Fruit fly (Drosophila melanogaster) whole organism, adult: ENCODE data around the gene CG43062.

Source experiments
- CG11617 ChIP-seq: fragments of 200-800 bp; sonication (Bioruptor generic); optimal IDR thresholded peaks from 2 replicates; lab custom pipeline; 2017; ENCODE audit warnings: mild to moderate bottlenecking, missing biosample characterization, missing genetic modification reagents, missing genetic modification characterization
- CG12768 ChIP-seq: fragments of 200-800 bp; sonication (Bioruptor generic); optimal IDR thresholded peaks from 2 replicates; lab custom pipeline; 2017; ENCODE audit warnings: missing biosample characterization, missing genetic modification characterization, mild to moderate bottlenecking, moderate library complexity, missing genetic modification reagents
- CG14711 ChIP-seq: fragments of 200-800 bp; sonication (Bioruptor generic); optimal IDR thresholded peaks from 2 replicates; lab custom pipeline; 2018; ENCODE audit warnings: missing biosample characterization, mild to moderate bottlenecking, missing genetic modification characterization, moderate library complexity
- CG1620 ChIP-seq: fragments of 200-800 bp; sonication (Bioruptor generic); optimal IDR thresholded peaks from 2 replicates; lab custom pipeline; 2016; ENCODE audit warnings: missing biosample characterization, missing genetic modification characterization
- CG33017 ChIP-seq: fragments of 200-800 bp; sonication (Bioruptor generic); optimal IDR thresholded peaks from 2 replicates; lab custom pipeline; 2018; ENCODE audit warnings: missing biosample characterization, mild to moderate bottlenecking, missing genetic modification characterization, moderate library complexity
- CG5204 ChIP-seq: fragments of 200-800 bp; sonication (Bioruptor generic); optimal IDR thresholded peaks from 2 replicates; lab custom pipeline; 2016; ENCODE audit warnings: missing biosample characterization, missing genetic modification characterization
- CG7045 ChIP-seq: fragments of 200-800 bp; sonication (Bioruptor generic); optimal IDR thresholded peaks from 2 replicates; lab custom pipeline; 2017; ENCODE audit warnings: missing biosample characterization, mild to moderate bottlenecking, missing genetic modification characterization
- CG7101 ChIP-seq: fragments of 200-800 bp; sonication (Bioruptor generic); optimal IDR thresholded peaks from 2 replicates; lab custom pipeline; 2018; ENCODE audit warnings: missing biosample characterization, mild to moderate bottlenecking, missing genetic modification characterization, moderate library complexity
- Clk ChIP-seq: fragments of 200-800 bp; sonication (Bioruptor generic); optimal IDR thresholded peaks from 2 replicates; lab custom pipeline; 2017; ENCODE audit warnings: missing biosample characterization, missing genetic modification characterization
- Crg-1 ChIP-seq: fragments of 200-800 bp; sonication (Bioruptor generic); optimal IDR thresholded peaks from 2 replicates; lab custom pipeline; 2016; ENCODE audit warnings: missing biosample characterization, missing genetic modification characterization
- Hr96 ChIP-seq: fragments of 200-800 bp; sonication (Bioruptor generic); optimal IDR thresholded peaks from 2 replicates; lab custom pipeline; 2016; ENCODE audit warnings: missing biosample characterization, missing genetic modification characterization
- Mnt ChIP-seq: fragments of 200-800 bp; sonication (Bioruptor generic); optimal IDR thresholded peaks from 2 replicates; lab custom pipeline; 2016; ENCODE audit warnings: missing biosample characterization, mild to moderate bottlenecking, missing genetic modification characterization
- bab1 ChIP-seq: fragments of 200-800 bp; sonication (Bioruptor generic); optimal IDR thresholded peaks from 3 replicates; lab custom pipeline; 2019; ENCODE audit warnings: missing biosample characterization, mild to moderate bottlenecking, missing genetic modification characterization, moderate library complexity
- cic ChIP-seq: fragments of 200-800 bp; sonication (Bioruptor generic); optimal IDR thresholded peaks from 2 replicates; lab custom pipeline; 2017; ENCODE audit warnings: missing biosample characterization, mild to moderate bottlenecking, missing genetic modification characterization, moderate library complexity
- cnc ChIP-seq, 2 experiments: fragments of >200 bp; optimal IDR thresholded peaks; 2 replicates each; lab custom pipeline; 2017
- kay ChIP-seq: fragments of 200-800 bp; sonication (Bioruptor generic); peaks from one replicate; lab custom pipeline; 2016; ENCODE audit warnings: missing biosample characterization, missing genetic modification characterization, borderline replicate concordance
- ovo ChIP-seq: fragments of 200-800 bp; sonication (Bioruptor generic); optimal IDR thresholded peaks from 2 replicates; lab custom pipeline; 2016; ENCODE audit warnings: missing biosample characterization, missing genetic modification characterization
- pad ChIP-seq: fragments of 200-800 bp; sonication (Bioruptor generic); optimal IDR thresholded peaks from 3 replicates; lab custom pipeline; 2017; ENCODE audit warnings: missing biosample characterization, missing genetic modification characterization, mild to moderate bottlenecking, moderate library complexity, missing genetic modification reagents
- tj ChIP-seq: fragments of 200-800 bp; sonication (Bioruptor generic); optimal IDR thresholded peaks from 3 replicates; lab custom pipeline; 2017; ENCODE audit warnings: missing biosample characterization, mild to moderate bottlenecking, missing genetic modification characterization, moderate library complexity
- toe ChIP-seq: fragments of 200-800 bp; sonication (Bioruptor generic); optimal IDR thresholded peaks from 2 replicates; lab custom pipeline; 2016; ENCODE audit warnings: missing biosample characterization, missing genetic modification characterization

The CG43062 gene

dm6 chr3R:11780181-11780688, 30.1 kb downstream of the CG43062 start:
- TF ChIP-seq Mnt (peak; percentile 59), CG7045 (peak; percentile 91), CG7101 (tag; lab: Kevin White, UChicago) (peak; percentile 93), CG14711 (tag; lab: Kevin White, UChicago) (peak; percentile 86), Crg-1 (GFP tag; lab: Kevin White, UChicago) (peak; percentile 67), Clk (peak; percentile 83), cic (GFP tag; lab: Kevin White, UChicago) (peak; percentile 60), ovo (GFP tag; lab: Kevin White, UChicago) (peak; percentile 33), CG1620 (GFP tag; lab: Kevin White, UChicago) (peak; percentile 63), Hr96 (GFP tag; lab: Kevin White, UChicago) (peak; percentile 15), bab1 (GFP tag; lab: Kevin White, UChicago) (peak; percentile 89), CG5204 (no peak), CG12768 (GFP tag; lab: Kevin White, UChicago) (peak; percentile 85), CG11617 (peak; percentile 90), pad (GFP tag; lab: Kevin White, UChicago) (peak; percentile 79), toe (GFP tag; lab: Kevin White, UChicago) (peak; percentile 66), cnc (optimal IDR thresholded peaks at IDR 0.05; lab: Kevin White, UChicago) (no peak), CG33017 (tag; lab: Kevin White, UChicago) (peak; percentile 93), tj (peak; percentile 77), kay (GFP tag; lab: Kevin White, UChicago) (no peak)

dm6 chr3R:11786695-11787226, 36.6 kb downstream of the CG43062 start, which contains the start of the genes prd1 and HisCl1:
TSS of gene prd1 (minus strand) at chr3R:11787014.
TSS of gene HisCl1 (plus strand) at chr3R:11787176.
- TF ChIP-seq cic (GFP tag; lab: Kevin White, UChicago) (peak; percentile 26), Clk (peak; percentile 62), ovo (GFP tag; lab: Kevin White, UChicago) (peak; percentile 63), CG7045 (peak; percentile 75), cnc (optimal IDR thresholded peaks at IDR 0.05; lab: Kevin White, UChicago) (no peak), kay (GFP tag; lab: Kevin White, UChicago) (no peak), CG14711 (tag; lab: Kevin White, UChicago) (peak; percentile 82), Crg-1 (GFP tag; lab: Kevin White, UChicago) (peak; percentile 76), Hr96 (GFP tag; lab: Kevin White, UChicago) (no peak), Mnt (peak; percentile 66), CG11617 (peak; percentile 80), CG1620 (GFP tag; lab: Kevin White, UChicago) (peak; percentile 75), pad (GFP tag; lab: Kevin White, UChicago) (peak; percentile 65), tj (peak; percentile 38), CG7101 (tag; lab: Kevin White, UChicago) (peak; percentile 79), bab1 (GFP tag; lab: Kevin White, UChicago) (peak; percentile 68), CG33017 (tag; lab: Kevin White, UChicago) (peak; percentile 63), CG5204 (no peak), toe (GFP tag; lab: Kevin White, UChicago) (no peak), CG12768 (GFP tag; lab: Kevin White, UChicago) (peak; percentile 43)

- TF ChIP-seq CG7045, result no peak
- TF ChIP-seq kay (GFP tag; lab: Kevin White, UChicago), result no peak
- TF ChIP-seq bab1 (GFP tag; lab: Kevin White, UChicago), result peak; percentile 76
- TF ChIP-seq cic (GFP tag; lab: Kevin White, UChicago), result no peak
- peak; percentile 62 for TF ChIP-seq Crg-1 (GFP tag; lab: Kevin White, UChicago)
- peak; percentile 53 for TF ChIP-seq CG1620 (GFP tag; lab: Kevin White, UChicago)
- no peak for TF ChIP-seq CG5204
- TF ChIP-seq CG12768 (GFP tag; lab: Kevin White, UChicago), result peak; percentile 34
- peak; percentile 14 for TF ChIP-seq ovo (GFP tag; lab: Kevin White, UChicago)
- TF ChIP-seq cnc (optimal IDR thresholded peaks at IDR 0.05; lab: Kevin White, UChicago), result no peak
- TF ChIP-seq CG33017 (tag; lab: Kevin White, UChicago), result no peak
- peak; percentile 55 for TF ChIP-seq Mnt
- peak; percentile 41 for TF ChIP-seq CG11617
- no peak for TF ChIP-seq tj
- peak; percentile 5 for TF ChIP-seq Clk
- no peak for TF ChIP-seq toe (GFP tag; lab: Kevin White, UChicago)
- TF ChIP-seq pad (GFP tag; lab: Kevin White, UChicago), result peak; percentile 51
- TF ChIP-seq CG7101 (tag; lab: Kevin White, UChicago), result peak; percentile 59
- TF ChIP-seq CG14711 (tag; lab: Kevin White, UChicago), result no peak
- no peak for TF ChIP-seq Hr96 (GFP tag; lab: Kevin White, UChicago)
These were observed 46.6 kb downstream of the CG43062 start, which contains the start of gene Sbf for dm6 chr3R:11796780-11797179. TSS of gene Sbf (minus strand) at chr3R:11796948.
